Worm (Caenorhabditis elegans): Measurements from ENCODE around the gene F28F8.9.

DNA sequence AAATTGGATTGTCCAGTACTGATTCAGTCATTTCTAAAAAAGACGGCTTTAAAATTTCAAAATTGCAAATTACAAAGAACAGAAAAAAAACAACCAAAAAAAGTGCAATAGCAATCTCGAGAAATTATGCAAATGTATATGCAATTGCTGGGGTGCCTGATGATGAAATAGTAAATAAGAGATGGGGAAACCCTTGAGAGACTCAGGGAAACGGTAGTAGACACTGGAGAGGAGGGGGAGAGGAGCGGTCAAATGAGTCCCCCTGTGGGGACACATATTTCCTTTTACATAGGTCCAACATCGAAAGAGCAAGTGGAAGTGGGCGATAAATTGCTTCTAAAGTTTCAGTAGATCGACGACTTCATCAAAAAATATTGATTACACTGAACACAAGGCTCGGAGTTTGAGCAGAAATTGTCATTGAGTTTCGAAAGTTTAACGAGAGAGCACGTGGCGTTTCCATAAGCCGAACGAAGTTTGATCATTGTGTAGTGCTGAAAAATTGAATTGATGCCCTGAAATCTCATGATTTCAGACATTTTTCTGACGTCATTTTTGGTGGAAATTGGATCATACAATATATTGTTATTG lies 32.0 kb upstream of the F28F8.9 start, which contains the start of the genes fbxa-153 and str-12:
- TF ChIP-seq unc-62 (GFP tag; optimal IDR thresholded peaks at IDR 0.05) (no peak), nhr-11 (tag; optimal IDR thresholded peaks at IDR 0.05) (no peak), ztf-11 (tag; optimal IDR thresholded peaks at IDR 0.05) (no peak), nhr-25 (tag; optimal IDR thresholded peaks at IDR 0.05) (no peak), lin-39 (tag; optimal IDR thresholded peaks at IDR 0.05) (peak; percentile 46)

All from whole organism, L3 larva.